Fruit fly (Drosophila melanogaster): Measurements from ENCODE around the gene Pdzd8.

The Pdzd8 gene

DNA sequence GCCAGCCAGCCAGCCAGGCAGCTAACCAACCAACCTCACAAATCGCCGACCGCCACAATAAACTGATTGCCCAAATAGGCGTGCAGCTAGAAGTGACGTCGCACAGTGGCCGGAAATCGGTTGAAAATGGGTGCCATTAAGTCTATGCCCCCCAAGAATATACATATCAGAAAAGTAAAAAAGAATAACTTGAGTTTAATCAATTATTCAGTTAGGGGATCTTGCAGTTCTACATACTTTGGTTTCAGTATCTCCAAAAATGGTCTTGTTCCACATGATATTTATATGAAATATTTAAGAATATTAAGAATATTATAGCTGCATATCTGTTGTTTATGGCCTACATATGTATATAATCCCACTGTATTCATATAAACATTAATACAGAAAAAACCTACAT, 45.3 kb downstream of the Pdzd8 start:
- TF ChIP-seq noc (tag; optimal IDR thresholded peaks at IDR 0.05): peak; percentile 64

DNA sequence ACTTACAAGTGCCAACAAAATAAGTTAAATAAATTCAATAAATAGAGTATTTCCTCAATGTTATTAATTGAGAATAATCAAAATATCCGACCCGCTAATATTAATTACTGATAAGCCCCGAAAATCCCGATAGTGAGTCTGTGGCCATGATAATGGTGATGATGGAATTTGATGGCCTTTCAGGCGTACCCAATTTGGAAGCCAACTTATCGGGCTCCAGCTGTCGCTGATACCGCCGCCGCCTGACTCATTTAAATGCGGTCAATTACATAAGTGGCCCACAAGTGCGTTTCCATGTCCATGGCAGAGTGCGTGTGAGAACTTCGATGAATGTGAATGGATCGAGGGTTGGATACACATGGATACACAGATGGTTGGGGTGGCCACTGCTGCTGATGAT, 46.5 kb downstream of the Pdzd8 start:
- TF ChIP-seq noc (tag; optimal IDR thresholded peaks at IDR 0.05): no peak

DNA sequence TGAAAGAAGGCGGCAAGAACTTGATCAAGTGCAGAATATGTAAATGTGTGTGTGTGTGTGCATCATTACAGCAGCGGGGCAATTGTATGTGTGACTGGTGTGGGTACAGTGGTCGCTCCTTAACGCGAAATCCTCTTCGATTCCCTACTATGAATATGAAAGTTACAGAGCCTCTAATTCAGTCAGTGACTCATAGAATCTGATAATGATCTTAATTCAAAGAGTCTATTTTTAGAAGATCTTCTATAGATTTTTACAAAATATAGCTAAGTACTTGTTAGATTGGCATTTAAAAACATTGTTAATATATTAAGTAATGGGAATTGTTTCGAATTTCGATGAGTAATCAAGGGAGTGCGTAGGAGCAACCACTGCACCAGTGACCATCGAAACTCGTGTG, 48.2 kb downstream of the Pdzd8 start:
- TF ChIP-seq noc (tag; optimal IDR thresholded peaks at IDR 0.05): no peak

DNA sequence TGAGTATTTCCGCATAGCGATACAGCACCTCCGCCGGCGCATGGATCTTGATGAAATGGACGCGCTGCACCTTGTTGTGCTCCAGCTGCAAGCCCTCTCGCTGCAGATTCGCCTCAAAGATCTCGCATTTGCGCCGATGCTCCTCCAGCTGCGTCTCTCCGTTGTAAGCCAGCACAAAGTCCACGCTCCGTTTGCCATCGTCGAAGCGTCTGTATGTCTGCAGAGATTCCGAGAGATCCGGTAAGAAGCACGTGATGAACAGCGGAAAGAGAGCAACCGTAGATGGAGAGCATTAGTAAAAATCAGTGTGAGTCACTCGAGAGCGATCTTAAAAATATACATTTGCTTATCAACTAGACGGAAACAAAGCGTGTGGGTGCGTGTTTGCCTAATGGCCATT, 49.0 kb downstream of the Pdzd8 start:
- no peak for TF ChIP-seq noc (tag; optimal IDR thresholded peaks at IDR 0.05)

DNA sequence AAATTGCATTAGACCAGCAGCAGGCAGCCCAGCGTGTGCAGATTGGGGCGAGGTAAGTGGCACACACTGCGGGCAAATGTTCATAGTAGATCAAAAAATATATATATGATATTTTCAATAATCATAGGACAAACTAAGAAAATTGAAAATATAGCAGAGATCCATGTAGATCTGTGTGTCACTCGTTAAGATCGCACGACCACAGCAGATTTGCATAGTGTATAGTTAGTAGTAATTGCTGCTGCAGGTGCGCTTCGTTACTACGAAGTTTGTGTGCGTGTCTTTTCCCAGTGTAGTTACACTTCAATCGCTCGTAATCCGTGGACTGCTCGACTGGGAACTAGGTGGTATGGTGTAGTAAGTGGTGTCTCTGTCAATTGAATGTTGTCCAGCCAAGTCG, 53.5 kb downstream of the Pdzd8 start, which contains the start of gene CG10352:
Gene CG10352 (minus strand): TSS at position 4 of the 400 bp plus-strand sequence.
- no peak for TF ChIP-seq noc (tag; optimal IDR thresholded peaks at IDR 0.05)
